Worm (Caenorhabditis elegans) whole organism, L1 larva: Measurements from ENCODE around the gene agxt-1.
A peak's percentile ranks its signal among the peaks of the same experiment; 100 is the strongest.

ENCODE experiments used
- aly-2 ChIP-seq: fragments of 150-350 bp; optimal IDR thresholded peaks from 2 replicates; lab custom pipeline; 2014; ENCODE audit warnings: missing biosample characterization, missing genetic modification characterization
- blmp-1 ChIP-seq: fragments of 150-350 bp; optimal IDR thresholded peaks from 2 replicates; lab custom pipeline; 2014; ENCODE audit warnings: missing biosample characterization, missing genetic modification characterization
- ceh-82 ChIP-seq, 3 experiments: fragments of 150-350 bp in 1 of 3; sonication (generic microtip) in 2 of 3; optimal IDR thresholded peaks; 2 replicates each; lab custom pipeline; 2014 to 2017; ENCODE audit warnings: missing biosample characterization in 3 of 3, missing genetic modification characterization in 3 of 3
- dpl-1 ChIP-seq, 3 experiments: fragments of 150-350 bp in 2 of 3; sonication (generic microtip) in 1 of 3; optimal IDR thresholded peaks; 2 replicates each; lab custom pipeline; 2014 to 2017; ENCODE audit warnings: missing biosample characterization in 3 of 3, missing genetic modification characterization in 3 of 3, missing genetic modification reagents in 3 of 3
- efl-1 ChIP-seq, 4 experiments: fragments of 150-350 bp; optimal IDR thresholded peaks in 3 of 4; peaks in 1 of 4; 1 replicate in 1 of 4; 2 replicates in 3 of 4; lab custom pipeline; 2014; ENCODE audit warnings: missing biosample characterization in 2 of 4, missing genetic modification characterization in 2 of 4, missing genetic modification reagents in 2 of 4
- efl-3 ChIP-seq: fragments of 200-800 bp; sonication (Bioruptor generic); optimal IDR thresholded peaks from 2 replicates; lab custom pipeline; 2018; ENCODE audit warnings: mild to moderate bottlenecking, missing genetic modification characterization, missing compliant biosample characterization
- egl-13 ChIP-seq: sonication (generic microtip); optimal IDR thresholded peaks from 2 replicates; lab custom pipeline; 2016; ENCODE audit warnings: missing genotype, missing genetic modification reagents, missing genetic modification characterization, missing compliant biosample characterization
- egl-27 ChIP-seq, 2 experiments: fragments of 150-350 bp in 1 of 2; sonication (generic microtip); optimal IDR thresholded peaks; 3 replicates each; lab custom pipeline; 2017 to 2018; ENCODE audit warnings: missing biosample characterization in 2 of 2, missing genetic modification characterization in 2 of 2, missing genetic modification reagents in 2 of 2
- ets-5 ChIP-seq: fragments of 200-800 bp; sonication (Bioruptor generic); IDR thresholded peaks from 2 replicates; pipeline ENCODE4 v1.3.6; 2022; ENCODE audit warnings: missing genetic modification characterization, missing compliant biosample characterization
- grh-1 ChIP-seq: fragments of 200-800 bp; sonication (Bioruptor generic); IDR thresholded peaks from 2 replicates; pipeline ENCODE4 v1.3.6; 2022; ENCODE audit warnings: missing genetic modification reagents, missing genetic modification characterization, missing compliant biosample characterization
- irx-1 ChIP-seq: sonication (generic microtip); optimal IDR thresholded peaks from 2 replicates; lab custom pipeline; 2016; ENCODE audit warnings: missing genetic modification characterization, missing compliant biosample characterization
- jun-1 ChIP-seq: fragments of 150-350 bp; optimal IDR thresholded peaks from 2 replicates; lab custom pipeline; 2014; ENCODE audit warnings: missing biosample characterization, missing genetic modification reagents, missing genetic modification characterization
- lin-14 ChIP-seq: fragments of 200-800 bp; sonication (Bioruptor generic); optimal IDR thresholded peaks from 2 replicates; lab custom pipeline; 2018; ENCODE audit warnings: mild to moderate bottlenecking, missing genetic modification characterization, moderate library complexity, missing compliant biosample characterization
- lin-39 ChIP-seq: fragments of 150-350 bp; optimal IDR thresholded peaks from 2 replicates; lab custom pipeline; 2014; ENCODE audit warnings: missing biosample characterization, missing genetic modification reagents, missing genetic modification characterization
- mep-1 ChIP-seq: fragments of 150-350 bp; optimal IDR thresholded peaks from 2 replicates; lab custom pipeline; 2014; ENCODE audit warnings: missing biosample characterization, missing genetic modification characterization
- nhr-12 ChIP-seq: sonication (generic microtip); optimal IDR thresholded peaks from 2 replicates; lab custom pipeline; 2017; ENCODE audit warnings: missing biosample characterization, missing genetic modification characterization
- nhr-237 ChIP-seq: fragments of 150-350 bp; optimal IDR thresholded peaks from 2 replicates; lab custom pipeline; 2014; ENCODE audit warnings: missing biosample characterization, missing genetic modification characterization
- nhr-28 ChIP-seq: fragments of 150-350 bp; optimal IDR thresholded peaks from 2 replicates; lab custom pipeline; 2014; ENCODE audit warnings: missing biosample characterization, missing genetic modification characterization
- nhr-47 ChIP-seq: sonication (generic microtip); optimal IDR thresholded peaks from 2 replicates; lab custom pipeline; 2016; ENCODE audit warnings: mild to moderate bottlenecking, missing genetic modification characterization, moderate library complexity, missing compliant biosample characterization
- nhr-76 ChIP-seq: sonication (generic microtip); optimal IDR thresholded peaks from 2 replicates; lab custom pipeline; 2017; ENCODE audit warnings: missing biosample characterization, missing genetic modification characterization
- nhr-85 ChIP-seq: sonication (generic microtip); peaks from one replicate; lab custom pipeline; 2016; ENCODE audit warnings: missing genetic modification characterization, inconsistent platforms, missing compliant biosample characterization
- nhr-90 ChIP-seq: sonication (generic microtip); optimal IDR thresholded peaks from 2 replicates; lab custom pipeline; 2016; ENCODE audit warnings: mild to moderate bottlenecking, missing genetic modification characterization, missing compliant biosample characterization; ENCODE audit not compliant: poor library complexity
- rnt-1 ChIP-seq: sonication (generic microtip); optimal IDR thresholded peaks from 2 replicates; lab custom pipeline; 2016; ENCODE audit warnings: mild to moderate bottlenecking, missing genetic modification characterization, moderate library complexity, missing compliant biosample characterization
- sup-37 ChIP-seq: fragments of 200-800 bp; sonication (Bioruptor generic); optimal IDR thresholded peaks from 2 replicates; lab custom pipeline; 2018; ENCODE audit warnings: mild to moderate bottlenecking, missing genetic modification characterization, missing compliant biosample characterization
- vab-15 ChIP-seq: sonication (generic microtip); optimal IDR thresholded peaks from 2 replicates; lab custom pipeline; 2017; ENCODE audit warnings: missing genotype, mild to moderate bottlenecking, missing genetic modification characterization, missing compliant biosample characterization
- xbp-1 ChIP-seq: sonication (generic microtip); optimal IDR thresholded peaks from 2 replicates; lab custom pipeline; 2016; ENCODE audit warnings: missing genetic modification characterization, missing compliant biosample characterization
- zag-1 ChIP-seq: fragments of 150-350 bp; optimal IDR thresholded peaks from 2 replicates; lab custom pipeline; 2014; ENCODE audit warnings: missing biosample characterization, missing genetic modification characterization
- ztf-11 ChIP-seq, 2 experiments: sonication (generic microtip); optimal IDR thresholded peaks; 2 replicates each; lab custom pipeline; 2016 to 2017; ENCODE audit warnings: missing genetic modification characterization in 2 of 2, missing biosample characterization in 1 of 2, missing compliant biosample characterization in 1 of 2
- ztf-4 ChIP-seq: fragments of 150-350 bp; optimal IDR thresholded peaks from 2 replicates; lab custom pipeline; 2014; ENCODE audit warnings: missing biosample characterization, missing genetic modification characterization

Gene agxt-1

ce11 chrII:8851996-8852587 lies 6.7 kb downstream of the agxt-1 start, which contains the start of gene oac-46 (continued):
- TF ChIP-seq xbp-1 (tag; lab: Kevin White, UChicago) (no peak), lin-39 (no peak), nhr-76 (tag; lab: Kevin White, UChicago) (no peak), nhr-85 (tag; lab: Kevin White, UChicago) (peak; percentile 83), nhr-90 (no peak), rnt-1 (tag; lab: Kevin White, UChicago) (no peak), efl-1 (optimal IDR thresholded peaks at IDR 0.05; lab: Kevin White, UChicago) (no peak), efl-1 (GFP tag; optimal IDR thresholded peaks at IDR 0.05 in 1 of 2; lab: Kevin White, UChicago) (peak in 1 of 2 experiments; percentile 52)

ce11 chrII:8853238-8853637 lies 7.8 kb downstream of the agxt-1 start:
- TF ChIP-seq nhr-85 (tag; lab: Kevin White, UChicago): peak; percentile 64
- TF ChIP-seq rnt-1 (tag; lab: Kevin White, UChicago): no peak
- TF ChIP-seq ztf-11 (tag; optimal IDR thresholded peaks at IDR 0.05; lab: Kevin White, UChicago): no peak
- no peak for TF ChIP-seq egl-27 (tag; optimal IDR thresholded peaks at IDR 0.05; lab: Kevin White, UChicago)
- TF ChIP-seq nhr-47 (tag; lab: Kevin White, UChicago): no peak
- TF ChIP-seq zag-1: no peak
- no peak for TF ChIP-seq nhr-28 (tag; lab: Kevin White, UChicago)

- TF ChIP-seq grh-1 (GFP tag; lab: Robert Waterston, UW): peak; percentile 58
- no peak for TF ChIP-seq efl-1 (optimal IDR thresholded peaks at IDR 0.05; lab: Kevin White, UChicago)
- peak in 1 of 2 experiments; percentile 16 for TF ChIP-seq efl-1 (GFP tag; optimal IDR thresholded peaks at IDR 0.05 in 1 of 2; lab: Kevin White, UChicago)
- TF ChIP-seq jun-1 (tag; lab: Kevin White, UChicago): peak; percentile 25
- no peak for TF ChIP-seq mep-1 (tag; lab: Kevin White, UChicago)
- TF ChIP-seq blmp-1 (tag; lab: Kevin White, UChicago): peak; percentile 71
- TF ChIP-seq ztf-4 (tag; lab: Kevin White, UChicago): no peak
- peak; percentile 65 for TF ChIP-seq nhr-85 (tag; lab: Kevin White, UChicago)
These were observed 8.6 kb downstream of the agxt-1 start for ce11 chrII:8853960-8854359.

- TF ChIP-seq ceh-82 (tag; optimal IDR thresholded peaks at IDR 0.05; lab: Kevin White, UChicago) (no peak), nhr-12 (tag; lab: Kevin White, UChicago) (no peak), ets-5 (no peak), blmp-1 (tag; lab: Kevin White, UChicago) (peak; percentile 63), dpl-1 (GFP tag; optimal IDR thresholded peaks at IDR 0.05; lab: Kevin White, UChicago) (no peak), lin-14 (peak; percentile 9)
- TF ChIP-seq, all 84 proteins: peak for 2
These were observed 9.5 kb downstream of the agxt-1 start for ce11 chrII:8854874-8855273.

ce11 chrII:8856524-8856923 lies 11.1 kb downstream of the agxt-1 start:
- no peak for TF ChIP-seq mep-1 (tag; lab: Kevin White, UChicago)
- TF ChIP-seq blmp-1 (tag; lab: Kevin White, UChicago): peak; percentile 96

- TF ChIP-seq aly-2 (tag; lab: Kevin White, UChicago): no peak
- no peak for TF ChIP-seq efl-3 (GFP tag; lab: Kevin White, UChicago)
- no peak for TF ChIP-seq egl-13 (tag; lab: Kevin White, UChicago)
- no peak for TF ChIP-seq sup-37 (GFP tag; lab: Kevin White, UChicago)
- no peak for TF ChIP-seq nhr-237
These were observed 11.7 kb downstream of the agxt-1 start for ce11 chrII:8857074-8857473.

- TF ChIP-seq irx-1 (tag; lab: Kevin White, UChicago) (no peak), vab-15 (tag; lab: Kevin White, UChicago) (no peak)
- TF ChIP-seq, all 84 proteins: peak for 0
These were observed 14.2 kb downstream of the agxt-1 start, which contains the start of gene snb-6 for ce11 chrII:8859596-8859995. Gene snb-6 (minus strand): TSS chrII:8859696.
